Worm (Caenorhabditis elegans): ENCODE results near the gene srgp-1.

srgp-1 gene

ce11 chrIV:11571374-11571839, 1.1 kb downstream of the srgp-1 start:
- TF ChIP-seq unc-62 (GFP tag; optimal IDR thresholded peaks at IDR 0.05): no peak

- no peak for TF ChIP-seq unc-62 (GFP tag; optimal IDR thresholded peaks at IDR 0.05)
Measured at ce11 chrIV:11572524-11572923, 2.2 kb downstream of the srgp-1 start.

ce11 chrIV:11574331-11574730, 4.0 kb downstream of the srgp-1 start:
- no peak for TF ChIP-seq unc-62 (GFP tag; optimal IDR thresholded peaks at IDR 0.05)

- TF ChIP-seq unc-62 (GFP tag; optimal IDR thresholded peaks at IDR 0.05): no peak
Measured at ce11 chrIV:11578492-11578891, 8.2 kb downstream of the srgp-1 start, which contains the start of gene rib-1. Gene rib-1 (plus strand): TSS chrIV:11578792.

- TF ChIP-seq unc-62 (GFP tag; optimal IDR thresholded peaks at IDR 0.05): no peak
Measured at ce11 chrIV:11582450-11583166, 12.3 kb downstream of the srgp-1 start.

ce11 chrIV:11583906-11584378, 13.6 kb downstream of the srgp-1 start, which contains the start of gene F12F6.1:
Gene F12F6.1 (plus strand): TSS chrIV:11583956.
- TF ChIP-seq unc-62 (GFP tag; optimal IDR thresholded peaks at IDR 0.05): no peak

ce11 chrIV:11584853-11585252, 14.6 kb downstream of the srgp-1 start:
- TF ChIP-seq unc-62 (GFP tag; optimal IDR thresholded peaks at IDR 0.05): no peak

ce11 chrIV:11586484-11586883, 16.2 kb downstream of the srgp-1 start:
- TF ChIP-seq unc-62 (GFP tag; optimal IDR thresholded peaks at IDR 0.05): no peak

- no peak for TF ChIP-seq unc-62 (GFP tag; optimal IDR thresholded peaks at IDR 0.05)
Measured at ce11 chrIV:11592165-11592564, 21.9 kb downstream of the srgp-1 start, which contains the start of gene spe-36. Gene spe-36 (minus strand): TSS chrIV:11592265.

ce11 chrIV:11592820-11593219, 22.5 kb downstream of the srgp-1 start:
- TF ChIP-seq unc-62 (GFP tag; optimal IDR thresholded peaks at IDR 0.05): no peak

ce11 chrIV:11593415-11594190, 23.3 kb downstream of the srgp-1 start, which contains the start of gene F40F11.3:
Gene F40F11.3 (minus strand): TSS chrIV:11594003.
- TF ChIP-seq unc-62 (GFP tag; optimal IDR thresholded peaks at IDR 0.05): no peak

- TF ChIP-seq unc-62 (GFP tag; optimal IDR thresholded peaks at IDR 0.05): no peak
Measured at ce11 chrIV:11594191-11594673, 23.9 kb downstream of the srgp-1 start, which contains the start of gene mig-38. Gene mig-38 (plus strand): TSS chrIV:11594244.

ce11 chrIV:11597079-11597478, 26.8 kb downstream of the srgp-1 start:
- TF ChIP-seq unc-62 (GFP tag; optimal IDR thresholded peaks at IDR 0.05): no peak

- no peak for TF ChIP-seq unc-62 (GFP tag; optimal IDR thresholded peaks at IDR 0.05)
Measured at ce11 chrIV:11599717-11600116, 29.4 kb downstream of the srgp-1 start.

- no peak for TF ChIP-seq unc-62 (GFP tag; optimal IDR thresholded peaks at IDR 0.05)
Measured at ce11 chrIV:11601721-11602405, 31.6 kb downstream of the srgp-1 start.
